Worm (Caenorhabditis elegans) whole organism, late embryonic: ENCODE data around the gene idpp-13.

ENCODE experiments used
- C08G9.2 ChIP-seq: sonication (generic microtip); optimal IDR thresholded peaks from 2 replicates; lab custom pipeline; 2016; ENCODE audit warnings: mild to moderate bottlenecking, missing genetic modification characterization, moderate library complexity, missing compliant biosample characterization
- F13H6.1 ChIP-seq: sonication (generic microtip); optimal IDR thresholded peaks from 2 replicates; lab custom pipeline; 2016; ENCODE audit warnings: missing genetic modification characterization, missing compliant biosample characterization
- K02D7.2 ChIP-seq: sonication (generic microtip); optimal IDR thresholded peaks from 2 replicates; lab custom pipeline; 2017; ENCODE audit warnings: mild to moderate bottlenecking, missing genetic modification characterization, missing compliant biosample characterization
- T23F11.4 ChIP-seq: fragments of 200-800 bp; sonication (Bioruptor generic); optimal IDR thresholded peaks from 2 replicates; lab custom pipeline; 2018; ENCODE audit warnings: mild to moderate bottlenecking, missing genetic modification characterization, missing compliant biosample characterization
- ceh-14 ChIP-seq: sonication (generic microtip); optimal IDR thresholded peaks from 2 replicates; lab custom pipeline; 2016; ENCODE audit warnings: missing genotype, missing genetic modification characterization, missing compliant biosample characterization
- ceh-18 ChIP-seq: sonication (generic microtip); optimal IDR thresholded peaks from 2 replicates; lab custom pipeline; 2016; ENCODE audit warnings: missing genetic modification characterization, missing compliant biosample characterization
- ceh-19 ChIP-seq: fragments of 200-800 bp; sonication (Bioruptor generic); optimal IDR thresholded peaks from 2 replicates; lab custom pipeline; 2018; ENCODE audit warnings: mild to moderate bottlenecking, missing genetic modification characterization, missing compliant biosample characterization
- ceh-24 ChIP-seq: sonication (generic microtip); optimal IDR thresholded peaks from 2 replicates; lab custom pipeline; 2016; ENCODE audit warnings: mild to moderate bottlenecking, missing genetic modification characterization, missing compliant biosample characterization
- ceh-31 ChIP-seq: sonication (generic microtip); optimal IDR thresholded peaks from 2 replicates; lab custom pipeline; 2016; ENCODE audit warnings: missing genetic modification characterization, missing compliant biosample characterization
- ceh-48 ChIP-seq: sonication (generic microtip); optimal IDR thresholded peaks from 2 replicates; lab custom pipeline; 2016; ENCODE audit warnings: missing genetic modification characterization, inconsistent platforms, missing compliant biosample characterization
- che-1 ChIP-seq: sonication (generic microtip); optimal IDR thresholded peaks from 2 replicates; lab custom pipeline; 2016; ENCODE audit warnings: mild to moderate bottlenecking, missing genetic modification characterization, missing compliant biosample characterization
- ets-4 ChIP-seq: sonication (generic microtip); optimal IDR thresholded peaks from 2 replicates; lab custom pipeline; 2016; ENCODE audit warnings: missing genetic modification characterization, missing compliant biosample characterization
- fax-1 ChIP-seq: sonication (generic microtip); optimal IDR thresholded peaks from 2 replicates; lab custom pipeline; 2016; ENCODE audit warnings: missing genotype, missing genetic modification characterization, missing compliant biosample characterization
- gmeb-2 ChIP-seq: sonication (generic microtip); optimal IDR thresholded peaks from 2 replicates; lab custom pipeline; 2016; ENCODE audit warnings: missing genetic modification characterization, inconsistent platforms, missing compliant biosample characterization
- hlh-13 ChIP-seq: fragments of 200-800 bp; sonication (Bioruptor generic); optimal IDR thresholded peaks from 2 replicates; lab custom pipeline; 2018; ENCODE audit warnings: mild to moderate bottlenecking, missing genetic modification characterization, missing compliant biosample characterization
- hlh-30 ChIP-seq: sonication (generic microtip); optimal IDR thresholded peaks from 2 replicates; lab custom pipeline; 2017; ENCODE audit warnings: antibody characterized with exemption, missing genetic modification characterization, missing compliant biosample characterization; ENCODE audit not compliant: insufficient read depth
- hlh-6 ChIP-seq: sonication (generic microtip); optimal IDR thresholded peaks from 2 replicates; lab custom pipeline; 2016; ENCODE audit warnings: missing genotype, missing genetic modification characterization, missing compliant biosample characterization
- lin-11 ChIP-seq: fragments of 200-800 bp; sonication (Bioruptor generic); optimal IDR thresholded peaks from 2 replicates; lab custom pipeline; 2018; ENCODE audit warnings: mild to moderate bottlenecking, missing genetic modification characterization, missing compliant biosample characterization
- mec-3 ChIP-seq: sonication (generic microtip); optimal IDR thresholded peaks from 2 replicates; lab custom pipeline; 2016; ENCODE audit warnings: borderline replicate concordance, missing genetic modification characterization, missing compliant biosample characterization
- nhr-11 ChIP-seq: fragments of 150-350 bp; optimal IDR thresholded peaks from 2 replicates; lab custom pipeline; 2014; ENCODE audit warnings: missing biosample characterization, missing genetic modification characterization
- nhr-232 ChIP-seq: sonication (generic microtip); optimal IDR thresholded peaks from 2 replicates; lab custom pipeline; 2016; ENCODE audit warnings: missing genetic modification characterization, missing compliant biosample characterization
- pat-9 ChIP-seq: fragments of 200-800 bp; sonication (Bioruptor generic); optimal IDR thresholded peaks from 2 replicates; lab custom pipeline; 2018; ENCODE audit warnings: mild to moderate bottlenecking, missing genetic modification characterization, moderate library complexity, missing compliant biosample characterization
- pax-1 ChIP-seq: fragments of 150-350 bp; optimal IDR thresholded peaks from 2 replicates; lab custom pipeline; 2014; ENCODE audit warnings: missing biosample characterization, missing genetic modification characterization
- pha-2 ChIP-seq: sonication (generic microtip); optimal IDR thresholded peaks from 2 replicates; lab custom pipeline; 2017; ENCODE audit warnings: mild to moderate bottlenecking, missing genetic modification characterization, missing compliant biosample characterization
- pqm-1 ChIP-seq: sonication (generic microtip); optimal IDR thresholded peaks from 2 replicates; lab custom pipeline; 2016; ENCODE audit warnings: missing genetic modification characterization, missing compliant biosample characterization
- pros-1 ChIP-seq: fragments of 150-350 bp; optimal IDR thresholded peaks from 2 replicates; lab custom pipeline; 2014; ENCODE audit warnings: missing biosample characterization, missing genetic modification reagents, missing genetic modification characterization
- ref-2 ChIP-seq: sonication (generic microtip); optimal IDR thresholded peaks from 2 replicates; lab custom pipeline; 2016; ENCODE audit warnings: missing genetic modification characterization, missing compliant biosample characterization
- rnt-1 ChIP-seq: sonication (generic microtip); optimal IDR thresholded peaks from 2 replicates; lab custom pipeline; 2016; ENCODE audit warnings: missing genetic modification characterization, missing compliant biosample characterization
- sox-4 ChIP-seq: sonication (generic microtip); optimal IDR thresholded peaks from 2 replicates; lab custom pipeline; 2017; ENCODE audit warnings: mild to moderate bottlenecking, missing genetic modification characterization, inconsistent platforms, missing compliant biosample characterization
- unc-55 ChIP-seq: sonication (generic microtip); optimal IDR thresholded peaks from 2 replicates; lab custom pipeline; 2017; ENCODE audit warnings: missing biosample characterization, missing genetic modification reagents, missing genetic modification characterization
- zip-5 ChIP-seq: sonication (generic microtip); optimal IDR thresholded peaks from 2 replicates; lab custom pipeline; 2016; ENCODE audit warnings: missing genetic modification characterization, missing compliant biosample characterization

Gene idpp-13

DNA sequence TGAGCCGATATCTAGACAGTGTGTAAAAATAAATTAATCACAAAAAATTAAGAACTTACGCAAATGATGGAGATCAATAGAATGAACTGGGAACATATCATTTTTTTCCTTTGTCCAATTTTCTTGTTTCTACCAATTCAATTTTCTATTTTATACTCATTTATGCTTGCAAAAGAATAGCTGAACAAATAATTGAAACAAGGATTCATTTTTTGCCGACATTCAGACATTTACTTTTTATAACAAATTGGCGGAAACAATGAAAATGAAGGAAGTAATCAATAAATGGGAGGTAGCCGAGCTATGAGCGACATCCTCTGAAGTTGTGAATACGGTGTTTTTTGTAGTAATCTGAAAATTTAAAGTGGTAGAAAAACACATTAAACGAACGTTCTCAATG lies at the start of gene idpp-13:
idpp-13 (minus strand) TSS at position 101 of the 400 bp plus-strand sequence.
- TF ChIP-seq zip-5 (tag; lab: Kevin White, UChicago) (no peak), unc-55 (GFP tag; lab: Kevin White, UChicago) (no peak), pha-2 (tag; lab: Kevin White, UChicago) (no peak), hlh-30 (tag; lab: Kevin White, UChicago) (no peak), pax-1 (no peak), ceh-14 (tag; lab: Kevin White, UChicago) (no peak)

DNA sequence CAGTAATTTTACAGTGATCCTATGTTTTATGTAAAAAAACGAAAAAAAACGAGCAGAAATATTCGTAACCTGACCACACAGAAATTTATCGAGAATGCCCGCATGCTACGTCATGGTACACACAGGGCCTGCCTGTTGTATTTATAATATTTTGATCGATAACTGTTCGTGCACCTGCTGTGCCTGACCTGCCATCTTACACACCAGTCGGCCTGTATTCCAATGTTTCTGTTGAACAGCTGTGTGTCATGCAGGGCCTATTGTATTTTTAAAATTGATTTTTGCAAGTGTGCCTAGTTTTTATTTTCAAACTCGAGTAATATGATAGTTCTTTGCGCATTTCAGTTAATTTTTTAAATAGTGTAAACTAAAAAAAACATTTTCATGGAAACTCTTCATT lies 49.5 kb upstream of the idpp-13 start:
- no peak for TF ChIP-seq sox-4
- TF ChIP-seq hlh-6 (tag; lab: Kevin White, UChicago) = no peak
- TF ChIP-seq ceh-19 = no peak

DNA sequence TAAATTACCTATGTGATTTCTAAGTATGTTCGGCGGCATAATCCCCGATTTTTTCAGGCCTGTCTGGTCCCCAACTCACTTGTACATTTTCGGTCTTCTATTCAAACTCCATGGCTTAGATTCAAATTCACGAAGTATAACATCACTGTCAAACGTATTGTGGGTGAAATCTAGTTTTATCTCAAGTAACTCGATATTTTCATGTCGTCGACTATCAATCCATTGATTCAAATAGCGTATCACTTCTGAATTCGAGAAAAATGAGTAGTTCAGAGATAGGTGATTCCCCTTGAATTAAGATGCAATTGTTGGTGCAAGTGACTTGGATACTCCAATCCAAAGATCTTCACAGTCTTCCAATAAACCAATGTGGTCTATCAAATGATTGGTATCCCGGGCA lies 47.8 kb upstream of the idpp-13 start:
- TF ChIP-seq sox-4 (no peak), che-1 (tag; lab: Kevin White, UChicago) (no peak), fax-1 (tag; lab: Kevin White, UChicago) (no peak)

DNA sequence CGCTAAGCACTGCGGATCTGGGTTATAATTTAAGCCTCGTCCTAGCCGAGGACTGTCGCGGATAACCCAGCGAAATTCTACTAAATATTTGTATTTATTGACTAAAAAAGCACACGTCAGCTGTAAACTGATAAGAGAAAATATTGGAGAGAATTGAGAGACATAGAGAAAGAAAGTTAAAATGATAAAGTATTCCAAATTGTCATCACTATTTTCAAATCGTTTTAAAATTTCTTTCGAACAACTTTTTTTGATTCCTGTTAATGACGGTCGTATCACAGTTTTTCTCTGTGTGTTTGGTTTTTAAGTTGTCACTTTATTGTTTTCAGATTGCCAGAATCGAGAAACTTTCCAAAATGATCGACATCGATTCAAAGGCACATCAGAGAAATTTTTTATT lies 45.2 kb upstream of the idpp-13 start, which contains the start of gene fbxa-51:
fbxa-51 (plus strand) TSS at position 322 of the 400 bp plus-strand sequence.
- TF ChIP-seq ceh-18 (tag; lab: Kevin White, UChicago) = no peak
- no peak for TF ChIP-seq nhr-232 (tag; lab: Kevin White, UChicago)
- no peak for TF ChIP-seq sox-4
- TF ChIP-seq pqm-1 (tag; lab: Kevin White, UChicago) = no peak
- no peak for TF ChIP-seq ceh-31 (tag; lab: Kevin White, UChicago)
- no peak for TF ChIP-seq ets-4 (tag; lab: Kevin White, UChicago)
- no peak for TF ChIP-seq gmeb-2 (tag; lab: Kevin White, UChicago)
- TF ChIP-seq ceh-48 (tag; lab: Kevin White, UChicago) = no peak
- no peak for TF ChIP-seq T23F11.4 (GFP tag; lab: Kevin White, UChicago)
- no peak for TF ChIP-seq pat-9 (tag; lab: Kevin White, UChicago)
- no peak for TF ChIP-seq ref-2 (tag; lab: Kevin White, UChicago)

DNA sequence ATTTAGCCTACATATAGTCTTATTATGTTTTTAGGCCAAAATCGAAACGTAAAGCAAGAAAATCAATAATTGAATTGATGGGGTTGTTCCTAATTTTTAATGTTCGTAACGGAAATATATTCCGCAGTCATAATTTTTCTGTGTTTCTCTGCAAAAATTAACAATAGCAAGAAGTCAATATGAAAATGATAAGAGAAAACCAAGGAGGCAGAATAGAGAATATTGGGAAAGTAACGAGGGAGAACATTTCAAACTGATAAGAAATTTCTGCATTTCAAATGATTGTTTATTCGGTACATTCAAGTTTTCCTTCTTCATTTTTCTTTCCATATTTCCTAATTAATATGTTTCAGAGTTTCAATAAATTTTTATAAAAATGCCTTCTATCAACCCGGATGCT lies 39.2 kb upstream of the idpp-13 start, which contains the start of gene fbxa-54:
fbxa-54 (plus strand) TSS at position 354 of the 400 bp plus-strand sequence.
- TF ChIP-seq T23F11.4 (GFP tag; lab: Kevin White, UChicago) (no peak), unc-55 (GFP tag; lab: Kevin White, UChicago) (no peak), C08G9.2 (tag; lab: Kevin White, UChicago) (no peak), hlh-13 (GFP tag; lab: Kevin White, UChicago) (no peak), nhr-232 (tag; lab: Kevin White, UChicago) (no peak), pros-1 (tag; lab: Kevin White, UChicago) (no peak), mec-3 (tag; lab: Kevin White, UChicago) (no peak), lin-11 (no peak)

DNA sequence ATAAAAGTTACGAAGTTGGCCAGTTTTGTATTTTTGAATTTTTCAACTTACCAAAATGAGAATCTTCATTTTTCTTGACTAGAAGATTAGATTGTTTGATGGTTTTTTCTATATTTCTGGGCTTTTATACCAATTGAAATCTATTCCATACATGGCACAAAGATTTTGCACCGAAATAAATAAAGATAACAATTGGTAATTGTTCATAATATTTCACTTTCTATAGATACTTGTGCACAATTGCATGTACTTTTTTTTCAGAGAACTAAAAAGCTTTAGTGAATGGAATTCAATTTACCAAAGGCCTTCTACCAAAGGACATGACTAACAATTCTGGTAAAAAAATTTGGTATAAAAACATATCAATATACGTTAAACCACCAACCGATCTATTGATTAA lies 37.8 kb upstream of the idpp-13 start, which contains the start of the genes T12B5.15 and T12B5.14:
T12B5.15 (minus strand) TSS at position 101 of the 400 bp plus-strand sequence.
T12B5.14 (plus strand) TSS at position 321 of the 400 bp plus-strand sequence.
- TF ChIP-seq rnt-1 (tag; lab: Kevin White, UChicago) = no peak
- no peak for TF ChIP-seq ceh-14 (tag; lab: Kevin White, UChicago)
- TF ChIP-seq nhr-11 (tag; lab: Kevin White, UChicago) = no peak
- no peak for TF ChIP-seq F13H6.1 (tag; lab: Kevin White, UChicago)
- TF ChIP-seq ceh-18 (tag; lab: Kevin White, UChicago) = no peak
- no peak for TF ChIP-seq fax-1 (tag; lab: Kevin White, UChicago)
- TF ChIP-seq K02D7.2 (tag; lab: Kevin White, UChicago) = no peak
- no peak for TF ChIP-seq ceh-24 (tag; lab: Kevin White, UChicago)
